Fruit fly (Drosophila melanogaster) whole organism, embryonic: Measurements from ENCODE around the gene Tlk.

Experiments
- Antp ChIP-seq: fragments of 200-800 bp; sonication (Bioruptor generic); optimal IDR thresholded peaks from 3 replicates; lab custom pipeline; 2016; ENCODE audit warnings: missing biosample characterization, missing genetic modification characterization
- B-H2 ChIP-seq: fragments of 200-800 bp; sonication (Bioruptor generic); optimal IDR thresholded peaks from 2 replicates; lab custom pipeline; 2018; ENCODE audit warnings: missing biosample characterization, mild to moderate bottlenecking, missing genetic modification characterization
- Bgb ChIP-seq: fragments of 200-800 bp; sonication (Bioruptor generic); IDR thresholded peaks from 2 replicates; pipeline ENCODE4 v1.3.6; 2022; ENCODE audit warnings: missing biosample characterization, missing genetic modification characterization; ENCODE audit not compliant: partially characterized antibody
- Bteb2 ChIP-seq: fragments of 200-800 bp; sonication (Bioruptor generic); optimal IDR thresholded peaks from 2 replicates; lab custom pipeline; 2016; ENCODE audit warnings: missing biosample characterization, missing genetic modification characterization
- CG1024 ChIP-seq: fragments of 200-800 bp; sonication (Bioruptor generic); IDR thresholded peaks from 2 replicates; pipeline ENCODE4 v1.3.6; 2022; ENCODE audit warnings: missing biosample characterization, missing genetic modification characterization
- CG10431 ChIP-seq: fragments of 200-800 bp; sonication (Bioruptor generic); optimal IDR thresholded peaks from 3 replicates; lab custom pipeline; 2018; ENCODE audit warnings: missing biosample characterization, mild to moderate bottlenecking, missing genetic modification characterization
- CG10565 ChIP-seq: fragments of 200-800 bp; sonication (Bioruptor generic); optimal IDR thresholded peaks from 3 replicates; lab custom pipeline; 2016; ENCODE audit warnings: missing biosample characterization, mild to moderate bottlenecking, missing genetic modification characterization
- CG11247 ChIP-seq: fragments of 200-800 bp; sonication (Bioruptor generic); IDR thresholded peaks from 2 replicates; pipeline ENCODE4 v1.3.6; 2022; ENCODE audit warnings: missing biosample characterization, missing genetic modification characterization
- CG12104 ChIP-seq: fragments of 200-800 bp; sonication (Bioruptor generic); optimal IDR thresholded peaks from 3 replicates; lab custom pipeline; 2016; ENCODE audit warnings: missing biosample characterization, missing genetic modification characterization
- CG14710 ChIP-seq: fragments of 200-800 bp; sonication (Bioruptor generic); optimal IDR thresholded peaks from 3 replicates; lab custom pipeline; 2019; ENCODE audit warnings: missing biosample characterization, mild to moderate bottlenecking, missing genetic modification characterization, moderate library complexity
- CG17568 ChIP-seq: fragments of 200-800 bp; sonication (Bioruptor generic); optimal IDR thresholded peaks from 2 replicates; lab custom pipeline; 2018; ENCODE audit warnings: missing biosample characterization, mild to moderate bottlenecking, missing genetic modification characterization, moderate library complexity
- CG30403 ChIP-seq: fragments of 200-800 bp; sonication (Bioruptor generic); optimal IDR thresholded peaks from 3 replicates; lab custom pipeline; 2016; ENCODE audit warnings: missing biosample characterization, missing genetic modification characterization
- CG4404 ChIP-seq: fragments of 200-800 bp; sonication (Bioruptor generic); IDR thresholded peaks from 2 replicates; pipeline ENCODE4 v1.3.6; 2022; ENCODE audit warnings: missing biosample characterization, missing genetic modification characterization
- CG5245 ChIP-seq: fragments of 200-800 bp; sonication (Bioruptor generic); optimal IDR thresholded peaks from 3 replicates; lab custom pipeline; 2016; ENCODE audit warnings: missing biosample characterization, missing genetic modification characterization
- CG7928 ChIP-seq: fragments of 200-800 bp; sonication (Bioruptor generic); optimal IDR thresholded peaks from 2 replicates; lab custom pipeline; 2017; ENCODE audit warnings: missing biosample characterization, mild to moderate bottlenecking, missing genetic modification characterization
- CG8359 ChIP-seq: fragments of 200-800 bp; sonication (Bioruptor generic); optimal IDR thresholded peaks from 2 replicates; lab custom pipeline; 2017; ENCODE audit warnings: missing biosample characterization, mild to moderate bottlenecking, missing genetic modification characterization, borderline replicate concordance
- CG8478 ChIP-seq: fragments of >200 bp; optimal IDR thresholded peaks from 2 replicates; lab custom pipeline; 2018
- CG8924 ChIP-seq: fragments of 200-800 bp; optimal IDR thresholded peaks from 3 replicates; lab custom pipeline; 2019; ENCODE audit warnings: missing biosample characterization, mild to moderate bottlenecking, missing genetic modification characterization, moderate library complexity
- D19B ChIP-seq: fragments of 200-800 bp; sonication (Bioruptor generic); optimal IDR thresholded peaks from 2 replicates; lab custom pipeline; 2017; ENCODE audit warnings: missing biosample characterization, mild to moderate bottlenecking, missing genetic modification characterization
- Dfd ChIP-seq, 2 experiments: fragments of >200 bp; optimal IDR thresholded peaks; 2 replicates each; lab custom pipeline; 2017; ENCODE audit warnings: missing biosample characterization in 2 of 2, missing genetic modification characterization in 2 of 2
- Dip3 ChIP-seq: fragments of 200-800 bp; sonication (Bioruptor generic); optimal IDR thresholded peaks from 3 replicates; lab custom pipeline; 2016; ENCODE audit warnings: missing biosample characterization, missing genetic modification characterization
- Doc3 ChIP-seq: fragments of 200-800 bp; sonication (Bioruptor generic); IDR thresholded peaks from 3 replicates; pipeline ENCODE4 v1.3.6; 2022; ENCODE audit warnings: missing biosample characterization, missing genetic modification characterization; ENCODE audit not compliant: partially characterized antibody
- Fer1 ChIP-seq: fragments of 200-800 bp; sonication (Bioruptor generic); optimal IDR thresholded peaks from 2 replicates; lab custom pipeline; 2017; ENCODE audit warnings: missing biosample characterization, mild to moderate bottlenecking, missing genetic modification characterization
- H2.0 ChIP-seq: fragments of 200-800 bp; sonication (Bioruptor generic); IDR thresholded peaks from 2 replicates; pipeline ENCODE4 v1.3.6; 2022; ENCODE audit warnings: missing biosample characterization, missing genetic modification characterization
- HLH54F ChIP-seq: fragments of 200-800 bp; sonication (Bioruptor generic); optimal IDR thresholded peaks from 3 replicates; lab custom pipeline; 2016; ENCODE audit warnings: missing biosample characterization, missing genetic modification characterization
- Hey ChIP-seq: fragments of 200-800 bp; sonication (Bioruptor generic); optimal IDR thresholded peaks from 3 replicates; lab custom pipeline; 2018; ENCODE audit warnings: missing biosample characterization, mild to moderate bottlenecking, missing genetic modification characterization
- Hr78 ChIP-seq, 2 experiments: fragments of 200-800 bp in 1 of 2; fragments of >200 bp in 1 of 2; sonication (Bioruptor generic) in 1 of 2; optimal IDR thresholded peaks; 2 replicates each; lab custom pipeline; 2017 to 2019; ENCODE audit warnings: missing biosample characterization in 2 of 2, missing genetic modification characterization in 2 of 2, mild to moderate bottlenecking in 1 of 2, moderate library complexity in 1 of 2
- Jarid2 ChIP-seq: fragments of 200-800 bp; sonication (Bioruptor generic); optimal IDR thresholded peaks from 3 replicates; lab custom pipeline; 2017; ENCODE audit warnings: mild to moderate bottlenecking, missing biosample characterization, missing genetic modification reagents, missing genetic modification characterization
- Lhr ChIP-seq: fragments of 200-800 bp; sonication (Bioruptor generic); optimal IDR thresholded peaks from 3 replicates; lab custom pipeline; 2017; ENCODE audit warnings: mild to moderate bottlenecking, missing biosample characterization, missing genetic modification reagents, missing genetic modification characterization
- NC2α ChIP-seq: fragments of 200-800 bp; sonication (Bioruptor generic); optimal IDR thresholded peaks from 2 replicates; lab custom pipeline; 2016; ENCODE audit warnings: missing biosample characterization, missing genetic modification characterization
- NC2β ChIP-seq: fragments of 200-800 bp; sonication (Bioruptor generic); optimal IDR thresholded peaks from 2 replicates; lab custom pipeline; 2016; ENCODE audit warnings: missing biosample characterization, missing genetic modification characterization
- Neu2 ChIP-seq: fragments of 200-800 bp; sonication (Bioruptor generic); optimal IDR thresholded peaks from 3 replicates; lab custom pipeline; 2016; ENCODE audit warnings: missing biosample characterization, missing genetic modification characterization, borderline replicate concordance
- Nf-YA ChIP-seq: fragments of 200-800 bp; sonication (Bioruptor generic); IDR thresholded peaks from 2 replicates; pipeline ENCODE4 v1.3.6; 2022; ENCODE audit warnings: missing biosample characterization, missing genetic modification characterization
- Optix ChIP-seq: fragments of 200-800 bp; sonication (Bioruptor generic); IDR thresholded peaks from 3 replicates; pipeline ENCODE4 v1.3.6; 2022; ENCODE audit warnings: missing biosample characterization, missing genetic modification characterization
- Scr ChIP-seq: fragments of 200-800 bp; sonication (Bioruptor generic); IDR thresholded peaks from 2 replicates; pipeline ENCODE4 v1.3.6; 2022; ENCODE audit warnings: missing biosample characterization, missing genetic modification characterization; ENCODE audit not compliant: partially characterized antibody
- ab ChIP-seq: fragments of 200-800 bp; sonication (Bioruptor generic); optimal IDR thresholded peaks from 2 replicates; lab custom pipeline; 2016; ENCODE audit warnings: missing biosample characterization, missing genetic modification characterization
- ato ChIP-seq: fragments of 200-800 bp; sonication (Bioruptor generic); IDR thresholded peaks from 2 replicates; pipeline ENCODE4 v1.3.6; 2022; ENCODE audit warnings: missing biosample characterization, missing genetic modification characterization; ENCODE audit not compliant: partially characterized antibody
- bab2 ChIP-seq: fragments of 200-800 bp; sonication (Bioruptor generic); optimal IDR thresholded peaks from 2 replicates; lab custom pipeline; 2016; ENCODE audit warnings: missing biosample characterization, missing genetic modification characterization
- bigmax ChIP-seq: fragments of 200-800 bp; sonication (Bioruptor generic); optimal IDR thresholded peaks from 2 replicates; lab custom pipeline; 2018; ENCODE audit warnings: missing biosample characterization, mild to moderate bottlenecking, missing genetic modification characterization
- eyg ChIP-seq: fragments of 200-800 bp; sonication (Bioruptor generic); optimal IDR thresholded peaks from 3 replicates; lab custom pipeline; 2016; ENCODE audit warnings: missing biosample characterization, missing genetic modification characterization
- fd102C ChIP-seq: fragments of 200-800 bp; sonication (Bioruptor generic); optimal IDR thresholded peaks from 2 replicates; lab custom pipeline; 2018; ENCODE audit warnings: missing biosample characterization, mild to moderate bottlenecking, missing genetic modification characterization, moderate library complexity
- fu2 ChIP-seq: fragments of 200-800 bp; sonication (Bioruptor generic); optimal IDR thresholded peaks from 2 replicates; lab custom pipeline; 2016; ENCODE audit warnings: missing biosample characterization, missing genetic modification characterization
- gsb ChIP-seq: fragments of 200-800 bp; sonication (Bioruptor generic); IDR thresholded peaks from 2 replicates; pipeline ENCODE4 v1.3.6; 2022; ENCODE audit warnings: missing biosample characterization, missing genetic modification characterization
- inv ChIP-seq: fragments of 200-800 bp; sonication (Bioruptor generic); IDR thresholded peaks from 2 replicates; pipeline ENCODE4 v1.3.6; 2022; ENCODE audit warnings: missing biosample characterization, missing genetic modification characterization; ENCODE audit not compliant: partially characterized antibody
- onecut ChIP-seq: fragments of 200-800 bp; sonication (Bioruptor generic); IDR thresholded peaks from 2 replicates; pipeline ENCODE4 v1.3.6; 2022; ENCODE audit warnings: missing biosample characterization, missing genetic modification characterization
- p53 ChIP-seq: fragments of 200-800 bp; sonication (Bioruptor generic); optimal IDR thresholded peaks from 2 replicates; lab custom pipeline; 2016; ENCODE audit warnings: missing biosample characterization, missing genetic modification characterization
- pfk ChIP-seq: fragments of 200-800 bp; sonication (Bioruptor generic); optimal IDR thresholded peaks from 2 replicates; lab custom pipeline; 2018; ENCODE audit warnings: missing biosample characterization, mild to moderate bottlenecking, missing genetic modification characterization, moderate library complexity
- pros ChIP-seq: fragments of 200-800 bp; sonication (Bioruptor generic); optimal IDR thresholded peaks from 3 replicates; lab custom pipeline; 2019; ENCODE audit warnings: missing biosample characterization, mild to moderate bottlenecking, missing genetic modification characterization, moderate library complexity
- sim ChIP-seq: fragments of 200-800 bp; sonication (Bioruptor generic); IDR thresholded peaks from 2 replicates; pipeline ENCODE4 v1.3.6; 2022; ENCODE audit warnings: missing biosample characterization, missing genetic modification characterization
- so ChIP-seq: fragments of 200-800 bp; sonication (Bioruptor generic); IDR thresholded peaks from 3 replicates; pipeline ENCODE4 v1.3.6; 2022; ENCODE audit warnings: missing biosample characterization, missing genetic modification characterization
- sug ChIP-seq: fragments of 200-800 bp; optimal IDR thresholded peaks from 2 replicates; lab custom pipeline; 2019; ENCODE audit warnings: missing biosample characterization, mild to moderate bottlenecking, missing genetic modification characterization, moderate library complexity
- trem ChIP-seq: fragments of 200-800 bp; optimal IDR thresholded peaks from 3 replicates; lab custom pipeline; 2019; ENCODE audit warnings: missing biosample characterization, mild to moderate bottlenecking, missing genetic modification characterization, moderate library complexity

Gene Tlk

dm6 chrX:3714020-3714419 is 5.8 kb upstream of the Tlk start (continued):
- TF ChIP-seq NC2β (GFP tag; lab: Kevin White, UChicago) (no peak), CG8359 (GFP tag; lab: Kevin White, UChicago) (no peak), Bteb2 (GFP tag; lab: Kevin White, UChicago) (peak; percentile 7), NC2α (GFP tag; lab: Kevin White, UChicago) (no peak), gsb (GFP tag; lab: Robert Waterston, UW) (no peak), Hr78 (GFP tag; optimal IDR thresholded peaks at IDR 0.05; lab: Kevin White, UChicago) (no peak), Doc3 (GFP tag; lab: Robert Waterston, UW) (no peak), Jarid2 (no peak), CG17568 (GFP tag; lab: Kevin White, UChicago) (peak; percentile 6), Antp (GFP tag; lab: Kevin White, UChicago) (peak; percentile 32), CG1024 (GFP tag; lab: Robert Waterston, UW) (no peak), trem (tag; lab: Kevin White, UChicago) (no peak), bab2 (peak; percentile 49), p53 (GFP tag; lab: Kevin White, UChicago) (no peak), fd102C (no peak), Hey (tag; lab: Kevin White, UChicago) (no peak), ato (GFP tag; lab: Robert Waterston, UW) (no peak), sim (GFP tag; lab: Robert Waterston, UW) (no peak), eyg (no peak), CG7928 (GFP tag; lab: Kevin White, UChicago) (no peak), Nf-YA (no peak), onecut (no peak), B-H2 (no peak), fu2 (GFP tag; lab: Kevin White, UChicago) (peak; percentile 35), CG10431 (GFP tag; lab: Kevin White, UChicago) (no peak), CG8924 (peak; percentile 54), CG10565 (no peak), Lhr (GFP tag; lab: Kevin White, UChicago) (no peak), CG4404 (no peak), Bgb (GFP tag; lab: Robert Waterston, UW) (no peak), bigmax (GFP tag; lab: Kevin White, UChicago) (no peak), inv (no peak), so (GFP tag; lab: Robert Waterston, UW) (no peak), Dip3 (GFP tag; lab: Kevin White, UChicago) (no peak), Dfd (GFP tag; optimal IDR thresholded peaks at IDR 0.05; lab: Kevin White, UChicago) (no peak), CG12104 (GFP tag; lab: Kevin White, UChicago) (no peak), D19B (GFP tag; lab: Kevin White, UChicago) (no peak), CG30403 (GFP tag; lab: Kevin White, UChicago) (peak; percentile 51), CG14710 (tag; lab: Kevin White, UChicago) (no peak), CG11247 (GFP tag; lab: Robert Waterston, UW) (no peak), pros (GFP tag; lab: Kevin White, UChicago) (no peak), Neu2 (GFP tag; lab: Kevin White, UChicago) (no peak), Fer1 (GFP tag; lab: Kevin White, UChicago) (peak; percentile 13), pfk (GFP tag; lab: Kevin White, UChicago) (no peak), Scr (GFP tag; lab: Robert Waterston, UW) (no peak), Optix (GFP tag; lab: Robert Waterston, UW) (no peak), sug (tag; lab: Kevin White, UChicago) (peak; percentile 2), CG8478 (lab: Kevin White, UChicago) (no peak), ab (GFP tag; lab: Kevin White, UChicago) (no peak), CG5245 (no peak), HLH54F (no peak), H2.0 (GFP tag; lab: Robert Waterston, UW) (peak; percentile 29; the same call in 1 of the 2 replicates)
